Fruit fly (Drosophila melanogaster) whole organism, embryonic: Measurements from ENCODE around the gene dlp.

ENCODE experiments used
- Adf1 ChIP-seq: fragments of 200-800 bp; sonication (Bioruptor generic); IDR thresholded peaks from 2 replicates; pipeline ENCODE4 v1.3.6; 2022; ENCODE audit warnings: missing biosample characterization, missing genetic modification characterization
- Asciz ChIP-seq: fragments of 200-800 bp; sonication (Bioruptor generic); optimal IDR thresholded peaks from 2 replicates; lab custom pipeline; 2017; ENCODE audit warnings: missing biosample characterization, mild to moderate bottlenecking, missing genetic modification characterization, missing genetic modification reagents
- Atf6 ChIP-seq: fragments of 200-800 bp; sonication (Bioruptor generic); IDR thresholded peaks from 2 replicates; pipeline ENCODE4 v1.3.6; 2022; ENCODE audit warnings: missing biosample characterization, missing genetic modification characterization
- CG10267 ChIP-seq: fragments of 200-800 bp; sonication (Bioruptor generic); optimal IDR thresholded peaks from 2 replicates; lab custom pipeline; 2018; ENCODE audit warnings: missing biosample characterization, mild to moderate bottlenecking, missing genetic modification characterization, moderate library complexity
- CG10321 ChIP-seq: fragments of 200-800 bp; sonication (Bioruptor generic); IDR thresholded peaks from 2 replicates; pipeline ENCODE4 v1.3.6; 2022; ENCODE audit warnings: missing biosample characterization, missing genetic modification characterization
- CG10462 ChIP-seq: fragments of 200-800 bp; sonication (Bioruptor generic); optimal IDR thresholded peaks from 2 replicates; lab custom pipeline; 2016; ENCODE audit warnings: missing biosample characterization, missing genetic modification characterization
- CG10654 ChIP-seq: fragments of 200-800 bp; sonication (Bioruptor generic); optimal IDR thresholded peaks from 2 replicates; lab custom pipeline; 2016; ENCODE audit warnings: missing biosample characterization, missing genetic modification characterization
- CG14710 ChIP-seq: fragments of 200-800 bp; sonication (Bioruptor generic); optimal IDR thresholded peaks from 3 replicates; lab custom pipeline; 2019; ENCODE audit warnings: missing biosample characterization, mild to moderate bottlenecking, missing genetic modification characterization, moderate library complexity
- CG14965 ChIP-seq: fragments of 200-800 bp; sonication (Bioruptor generic); optimal IDR thresholded peaks from 2 replicates; lab custom pipeline; 2016; ENCODE audit warnings: missing biosample characterization, missing genetic modification characterization, borderline replicate concordance
- CG18011 ChIP-seq: fragments of 200-800 bp; sonication (Bioruptor generic); optimal IDR thresholded peaks from 2 replicates; lab custom pipeline; 2017; ENCODE audit warnings: missing biosample characterization, missing genetic modification characterization, mild to moderate bottlenecking, moderate library complexity, missing genotype
- CG2202 ChIP-seq: fragments of 200-800 bp; sonication (Bioruptor generic); optimal IDR thresholded peaks from 2 replicates; lab custom pipeline; 2018; ENCODE audit warnings: missing biosample characterization, mild to moderate bottlenecking, missing genetic modification characterization
- CG31388 ChIP-seq: fragments of 200-800 bp; sonication (Bioruptor generic); optimal IDR thresholded peaks from 2 replicates; lab custom pipeline; 2016; ENCODE audit warnings: missing biosample characterization, missing genetic modification characterization
- CG31441 ChIP-seq: fragments of 200-800 bp; sonication (Bioruptor generic); IDR thresholded peaks from 2 replicates; pipeline ENCODE4 v1.3.6; 2022; ENCODE audit warnings: missing biosample characterization, missing genetic modification characterization
- CG33557 ChIP-seq: fragments of 200-800 bp; sonication (Bioruptor generic); optimal IDR thresholded peaks from 2 replicates; lab custom pipeline; 2019; ENCODE audit warnings: missing biosample characterization, mild to moderate bottlenecking, missing genetic modification characterization, moderate library complexity
- CG34224 ChIP-seq: fragments of 200-800 bp; sonication (Bioruptor generic); IDR thresholded peaks from 3 replicates; pipeline ENCODE4 v1.3.6; 2022; ENCODE audit warnings: missing biosample characterization, missing genetic modification characterization; ENCODE audit not compliant: partially characterized antibody
- CG4820 ChIP-seq: fragments of 200-800 bp; sonication (Bioruptor generic); optimal IDR thresholded peaks from 3 replicates; lab custom pipeline; 2016; ENCODE audit warnings: missing biosample characterization, missing genetic modification characterization
- CG7786 ChIP-seq: fragments of 200-800 bp; sonication (Bioruptor generic); optimal IDR thresholded peaks from 2 replicates; lab custom pipeline; 2016; ENCODE audit warnings: missing biosample characterization, missing genetic modification characterization
- CG7928 ChIP-seq: fragments of 200-800 bp; sonication (Bioruptor generic); optimal IDR thresholded peaks from 2 replicates; lab custom pipeline; 2017; ENCODE audit warnings: missing biosample characterization, mild to moderate bottlenecking, missing genetic modification characterization
- CG8478 ChIP-seq: fragments of >200 bp; optimal IDR thresholded peaks from 2 replicates; lab custom pipeline; 2018
- CG8944 ChIP-seq: fragments of 200-800 bp; sonication (Bioruptor generic); optimal IDR thresholded peaks from 3 replicates; lab custom pipeline; 2016; ENCODE audit warnings: missing biosample characterization, missing genetic modification characterization
- CG9817 ChIP-seq: fragments of 200-800 bp; sonication (Bioruptor generic); optimal IDR thresholded peaks from 2 replicates; lab custom pipeline; 2018; ENCODE audit warnings: missing biosample characterization, mild to moderate bottlenecking, missing genetic modification characterization, moderate library complexity
- CrebB ChIP-seq: fragments of 200-800 bp; sonication (Bioruptor generic); optimal IDR thresholded peaks from 3 replicates; lab custom pipeline; 2018; ENCODE audit warnings: missing biosample characterization, mild to moderate bottlenecking, missing genetic modification characterization
- Deaf1 ChIP-seq: fragments of 200-800 bp; optimal IDR thresholded peaks from 3 replicates; lab custom pipeline; 2019; ENCODE audit warnings: missing biosample characterization, mild to moderate bottlenecking, missing genetic modification characterization, moderate library complexity
- ERR ChIP-seq: fragments of 200-800 bp; sonication (Bioruptor generic); optimal IDR thresholded peaks from 2 replicates; lab custom pipeline; 2016; ENCODE audit warnings: missing biosample characterization, missing genetic modification characterization
- Elba2 ChIP-seq: fragments of 200-800 bp; sonication (Bioruptor generic); optimal IDR thresholded peaks from 3 replicates; lab custom pipeline; 2016; ENCODE audit warnings: missing biosample characterization, missing genetic modification characterization
- Fer3 ChIP-seq: fragments of 200-800 bp; sonication (Bioruptor generic); optimal IDR thresholded peaks from 2 replicates; lab custom pipeline; 2018; ENCODE audit warnings: missing biosample characterization, mild to moderate bottlenecking, missing genetic modification characterization, moderate library complexity
- Hr51 ChIP-seq, 2 experiments: fragments of 200-800 bp; sonication (Bioruptor generic); optimal IDR thresholded peaks; 2 replicates in 1 of 2; 3 replicates in 1 of 2; lab custom pipeline; 2016 to 2018; ENCODE audit warnings: missing biosample characterization in 2 of 2, missing genetic modification characterization in 2 of 2, mild to moderate bottlenecking in 1 of 2, moderate library complexity in 1 of 2
- Hsf ChIP-seq: fragments of 200-800 bp; sonication (Bioruptor generic); optimal IDR thresholded peaks from 3 replicates; lab custom pipeline; 2016; ENCODE audit warnings: missing biosample characterization, missing genetic modification characterization
- NC2β ChIP-seq: fragments of 200-800 bp; sonication (Bioruptor generic); optimal IDR thresholded peaks from 2 replicates; lab custom pipeline; 2016; ENCODE audit warnings: missing biosample characterization, missing genetic modification characterization
- Rx ChIP-seq: fragments of 200-800 bp; sonication (Bioruptor generic); IDR thresholded peaks from 2 replicates; pipeline ENCODE4 v1.3.6; 2022; ENCODE audit warnings: missing biosample characterization, missing genetic modification characterization
- Six4 ChIP-seq: fragments of 200-800 bp; sonication (Bioruptor generic); optimal IDR thresholded peaks from 2 replicates; lab custom pipeline; 2016; ENCODE audit warnings: missing biosample characterization, missing genetic modification characterization
- Spps ChIP-seq: fragments of 200-800 bp; sonication (Bioruptor generic); optimal IDR thresholded peaks from 2 replicates; lab custom pipeline; 2018; ENCODE audit warnings: missing biosample characterization, mild to moderate bottlenecking, missing genetic modification characterization
- YL-1 ChIP-seq: fragments of 200-800 bp; sonication (Bioruptor generic); optimal IDR thresholded peaks from 3 replicates; lab custom pipeline; 2017; ENCODE audit warnings: missing biosample characterization, mild to moderate bottlenecking, missing genetic modification characterization
- abd-A ChIP-seq: fragments of 200-800 bp; sonication (Bioruptor generic); optimal IDR thresholded peaks from 3 replicates; lab custom pipeline; 2019; ENCODE audit warnings: missing biosample characterization, mild to moderate bottlenecking, missing genetic modification characterization, moderate library complexity
- az2 ChIP-seq: fragments of 200-800 bp; sonication (Bioruptor generic); optimal IDR thresholded peaks from 3 replicates; lab custom pipeline; 2016; ENCODE audit warnings: missing biosample characterization, missing genetic modification characterization
- cad ChIP-seq: fragments of >200 bp; optimal IDR thresholded peaks from 2 replicates; lab custom pipeline; 2017; ENCODE audit warnings: missing biosample characterization, missing genetic modification characterization
- chm ChIP-seq: fragments of 200-800 bp; sonication (Bioruptor generic); IDR thresholded peaks from 2 replicates; pipeline ENCODE4 v1.3.6; 2022; ENCODE audit warnings: missing biosample characterization, missing genetic modification characterization
- dimm ChIP-seq: fragments of 200-800 bp; sonication (Bioruptor generic); IDR thresholded peaks from 2 replicates; pipeline ENCODE4 v1.3.6; 2022; ENCODE audit warnings: missing biosample characterization, missing genetic modification characterization
- ftz-f1 ChIP-seq: fragments of 200-800 bp; sonication (Bioruptor generic); optimal IDR thresholded peaks from 2 replicates; lab custom pipeline; 2016; ENCODE audit warnings: missing biosample characterization, missing genetic modification characterization
- gem ChIP-seq: fragments of 200-800 bp; sonication (Bioruptor generic); optimal IDR thresholded peaks from 2 replicates; lab custom pipeline; 2019; ENCODE audit warnings: missing biosample characterization, mild to moderate bottlenecking, missing genetic modification characterization, moderate library complexity
- jigr1 ChIP-seq: fragments of 200-800 bp; sonication (Bioruptor generic); IDR thresholded peaks from 3 replicates; pipeline ENCODE4 v1.3.6; 2022; ENCODE audit warnings: missing biosample characterization, missing genetic modification characterization
- lbe ChIP-seq: fragments of 200-800 bp; sonication (Bioruptor generic); optimal IDR thresholded peaks from 2 replicates; lab custom pipeline; 2016; ENCODE audit warnings: missing biosample characterization, mild to moderate bottlenecking, missing genetic modification characterization
- pfk ChIP-seq: fragments of 200-800 bp; sonication (Bioruptor generic); optimal IDR thresholded peaks from 2 replicates; lab custom pipeline; 2018; ENCODE audit warnings: missing biosample characterization, mild to moderate bottlenecking, missing genetic modification characterization, moderate library complexity
- psq ChIP-seq: fragments of 200-800 bp; sonication (Bioruptor generic); optimal IDR thresholded peaks from 2 replicates; lab custom pipeline; 2017; ENCODE audit warnings: missing biosample characterization, missing genetic modification characterization
- pum ChIP-seq: fragments of 200-800 bp; sonication (Bioruptor generic); optimal IDR thresholded peaks from 2 replicates; lab custom pipeline; 2016; ENCODE audit warnings: missing biosample characterization, missing genetic modification characterization
- run ChIP-seq: fragments of 200-800 bp; sonication (Bioruptor generic); optimal IDR thresholded peaks from 3 replicates; lab custom pipeline; 2018; ENCODE audit warnings: missing biosample characterization, mild to moderate bottlenecking, missing genetic modification characterization
- twi ChIP-seq: fragments of 200-800 bp; optimal IDR thresholded peaks from 2 replicates; lab custom pipeline; 2019; ENCODE audit warnings: missing biosample characterization, mild to moderate bottlenecking, missing genetic modification characterization, moderate library complexity
- z ChIP-seq: fragments of 200-800 bp; sonication (Bioruptor generic); IDR thresholded peaks from 3 replicates; pipeline ENCODE4 v1.3.6; 2022; ENCODE audit warnings: missing biosample characterization, missing genetic modification characterization
- zfh2 ChIP-seq: fragments of 200-800 bp; sonication (Bioruptor generic); optimal IDR thresholded peaks from 2 replicates; lab custom pipeline; 2016; ENCODE audit warnings: missing biosample characterization, missing genetic modification characterization

The dlp gene

dm6 chr3L:14631964-14632758 is at the start of gene dlp, which contains the start of gene RecQ5 (continued):
- TF ChIP-seq chm (GFP tag; lab: Robert Waterston, UW) (peak; percentile 96), CG2202 (peak; percentile 30), gem (tag; lab: Kevin White, UChicago) (peak; percentile 91), CG34224 (GFP tag; lab: Robert Waterston, UW) (peak; percentile 90), Atf6 (GFP tag; lab: Robert Waterston, UW) (peak; percentile 65), CG33557 (peak; percentile 66), Elba2 (no peak), twi (tag; lab: Kevin White, UChicago) (peak; percentile 54), CrebB (tag; lab: Kevin White, UChicago) (peak; percentile 19), ftz-f1 (GFP tag; lab: Kevin White, UChicago) (peak; percentile 11), zfh2 (GFP tag; lab: Kevin White, UChicago) (peak; percentile 62), CG10321 (GFP tag; lab: Robert Waterston, UW) (no peak; the same call in 1 of the 2 replicates), Deaf1 (tag; lab: Kevin White, UChicago) (peak; percentile 34), CG10654 (GFP tag; lab: Kevin White, UChicago) (peak; percentile 71), Six4 (GFP tag; lab: Kevin White, UChicago) (peak; percentile 75), CG8944 (GFP tag; lab: Kevin White, UChicago) (peak; percentile 62), pfk (GFP tag; lab: Kevin White, UChicago) (peak; percentile 11), CG14965 (GFP tag; lab: Kevin White, UChicago) (no peak), az2 (GFP tag; lab: Kevin White, UChicago) (peak; percentile 79), abd-A (tag; lab: Kevin White, UChicago) (peak; percentile 51), pum (GFP tag; lab: Kevin White, UChicago) (peak; percentile 75), CG4820 (peak; percentile 78), dimm (GFP tag; lab: Robert Waterston, UW) (peak; percentile 36; the same call in 1 of the 2 replicates), cad (no peak), lbe (GFP tag; lab: Kevin White, UChicago) (peak; percentile 50), CG7928 (GFP tag; lab: Kevin White, UChicago) (peak; percentile 5), psq (GFP tag; lab: Kevin White, UChicago) (peak; percentile 39), jigr1 (GFP tag; lab: Robert Waterston, UW) (no peak), Hr51 (GFP tag; optimal IDR thresholded peaks at IDR 0.05; lab: Kevin White, UChicago) (peak; percentile 70 to 80), ERR (GFP tag; lab: Kevin White, UChicago) (peak; percentile 53), CG14710 (tag; lab: Kevin White, UChicago) (peak; percentile 89), CG9817 (tag; lab: Kevin White, UChicago) (peak; percentile 76), Hsf (peak; percentile 55), CG31441 (peak; percentile 88), CG8478 (lab: Kevin White, UChicago) (no peak), CG10462 (GFP tag; lab: Kevin White, UChicago) (peak; percentile 71), Fer3 (tag; lab: Kevin White, UChicago) (peak; percentile 61), Adf1 (GFP tag; lab: Robert Waterston, UW) (peak; percentile 67), Asciz (peak; percentile 60), NC2β (GFP tag; lab: Kevin White, UChicago) (peak; percentile 55), run (tag; lab: Kevin White, UChicago) (peak; percentile 57), Spps (tag; lab: Kevin White, UChicago) (no peak), CG7786 (GFP tag; lab: Kevin White, UChicago) (peak; percentile 54), Rx (GFP tag; lab: Robert Waterston, UW) (no peak; the same call in 1 of the 2 replicates), YL-1 (GFP tag; lab: Kevin White, UChicago) (peak; percentile 16), CG31388 (peak; percentile 61), CG10267 (tag; lab: Kevin White, UChicago) (peak; percentile 80), CG18011 (GFP tag; lab: Kevin White, UChicago) (peak; percentile 58), z (GFP tag; lab: Robert Waterston, UW) (peak; percentile 41; the same call in 1 of the 3 replicates)
